Worm (Caenorhabditis elegans): ENCODE data around the gene fbxa-167.
"Not testable (repeated sequence)": the region's sequence is repeated elsewhere in the genome, so short reads cannot be mapped to it uniquely, and the experiment has no call there.

The fbxa-167 gene

ce11 chrII:13654723-13655122, 13.4 kb downstream of the fbxa-167 start, which contains the start of gene C31C9.9:
Gene C31C9.9 (plus strand): TSS chrII:13655023.
- TF ChIP-seq ref-1 (GFP tag; conservative IDR thresholded peaks at IDR 0.05); med-1 (GFP tag; optimal IDR thresholded peaks at IDR 0.05; ENCODE audit: insufficient read depth); flt-1 (GFP tag; IDR thresholded peaks at IDR 0.05): not testable (repeated sequence)

DNA sequence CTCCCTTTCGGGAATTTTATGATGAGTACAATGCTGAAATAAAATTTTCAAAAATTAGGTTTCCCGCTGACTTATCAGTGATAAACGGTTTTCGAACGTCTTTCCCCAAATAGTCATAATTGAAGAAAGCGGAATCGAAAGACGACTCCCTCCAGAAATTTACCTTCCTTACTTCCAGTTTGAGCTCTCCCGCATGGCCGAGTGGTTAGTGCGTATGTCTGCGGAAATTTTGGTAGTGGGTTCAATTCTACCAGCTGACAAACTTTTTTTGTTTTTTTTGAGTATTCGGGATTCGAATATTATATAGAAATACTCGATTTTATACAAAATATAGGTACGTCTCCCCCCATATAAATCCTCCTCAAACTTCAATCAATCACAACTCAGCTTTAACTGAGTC, 17.1 kb downstream of the fbxa-167 start:
- TF ChIP-seq flt-1 (GFP tag; IDR thresholded peaks at IDR 0.05) = peak; percentile 75; the same call in 1 of the 2 replicates

DNA sequence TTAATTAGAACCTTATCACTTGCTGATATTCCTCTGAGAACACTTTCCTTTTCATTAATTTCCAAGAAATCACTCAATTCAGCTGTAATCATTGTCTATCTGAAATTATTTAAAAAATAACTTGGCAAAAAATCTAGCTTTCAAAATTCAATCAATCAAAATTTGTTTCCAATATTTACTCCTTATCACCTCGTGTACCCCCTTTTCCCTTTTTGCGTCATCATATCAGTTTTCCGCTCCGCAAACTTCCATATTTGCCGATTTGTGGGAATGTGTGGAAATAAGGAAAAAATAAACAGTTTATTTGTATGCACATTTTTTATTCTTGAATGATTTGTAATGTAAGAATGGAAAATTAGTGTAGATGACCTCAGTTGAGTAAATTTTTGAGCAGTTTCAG, 20.7 kb downstream of the fbxa-167 start, which contains the start of gene C31C9.6:
TSS of gene C31C9.6 (minus strand) at position 101 of the 400 bp plus-strand sequence.
- TF ChIP-seq med-1 (GFP tag; optimal IDR thresholded peaks at IDR 0.05; ENCODE audit: insufficient read depth); ztf-29 (GFP tag; IDR thresholded peaks at IDR 0.05); cog-1 (tag; optimal IDR thresholded peaks at IDR 0.05): not testable (repeated sequence)

DNA sequence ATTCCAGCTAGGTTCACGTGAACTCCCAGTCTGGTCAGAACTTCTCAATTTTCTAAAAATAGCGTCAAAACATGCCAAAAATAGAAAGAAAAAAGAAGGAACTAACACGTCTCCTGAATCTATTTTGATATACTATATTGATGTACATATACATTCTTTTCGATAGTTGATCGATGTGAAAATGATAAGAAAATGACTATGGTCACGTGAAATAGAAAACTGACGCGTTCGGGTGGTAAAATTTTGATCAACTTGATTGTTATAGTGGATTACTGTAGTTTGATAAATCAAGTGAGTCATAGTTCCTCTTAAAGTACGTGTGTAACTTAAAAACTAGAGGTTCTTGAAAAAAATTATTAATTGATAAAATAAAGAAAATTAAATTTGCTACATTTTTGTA, 23.1 kb downstream of the fbxa-167 start:
- TF ChIP-seq ztf-29 (GFP tag; IDR thresholded peaks at IDR 0.05) (no peak), flt-1 (GFP tag; IDR thresholded peaks at IDR 0.05) (no peak), tab-1 (GFP tag; IDR thresholded peaks at IDR 0.05) (no peak), ztf-23 (GFP tag; IDR thresholded peaks at IDR 0.05) (no peak), ref-1 (GFP tag; conservative IDR thresholded peaks at IDR 0.05) (no peak), T22C8.4 (GFP tag; IDR thresholded peaks at IDR 0.05) (no peak), klf-2 (GFP tag; conservative IDR thresholded peaks at IDR 0.05) (no peak), med-1 (GFP tag; optimal IDR thresholded peaks at IDR 0.05; ENCODE audit: insufficient read depth) (no peak)

- TF ChIP-seq T22C8.4 (GFP tag; IDR thresholded peaks at IDR 0.05) = no peak
- no peak for TF ChIP-seq klf-2 (GFP tag; conservative IDR thresholded peaks at IDR 0.05)
- TF ChIP-seq ztf-29 (GFP tag; IDR thresholded peaks at IDR 0.05) = no peak
- TF ChIP-seq flt-1 (GFP tag; IDR thresholded peaks at IDR 0.05) = no peak
- TF ChIP-seq ztf-23 (GFP tag; IDR thresholded peaks at IDR 0.05) = no peak
- TF ChIP-seq cog-1 (tag; optimal IDR thresholded peaks at IDR 0.05) = no peak
- no peak for TF ChIP-seq med-1 (GFP tag; optimal IDR thresholded peaks at IDR 0.05; ENCODE audit: insufficient read depth)
- TF ChIP-seq ref-1 (GFP tag; conservative IDR thresholded peaks at IDR 0.05) = no peak
- TF ChIP-seq tab-1 (GFP tag; IDR thresholded peaks at IDR 0.05) = no peak
These were observed 23.8 kb downstream of the fbxa-167 start for ce11 chrII:13664993-13665680.

DNA sequence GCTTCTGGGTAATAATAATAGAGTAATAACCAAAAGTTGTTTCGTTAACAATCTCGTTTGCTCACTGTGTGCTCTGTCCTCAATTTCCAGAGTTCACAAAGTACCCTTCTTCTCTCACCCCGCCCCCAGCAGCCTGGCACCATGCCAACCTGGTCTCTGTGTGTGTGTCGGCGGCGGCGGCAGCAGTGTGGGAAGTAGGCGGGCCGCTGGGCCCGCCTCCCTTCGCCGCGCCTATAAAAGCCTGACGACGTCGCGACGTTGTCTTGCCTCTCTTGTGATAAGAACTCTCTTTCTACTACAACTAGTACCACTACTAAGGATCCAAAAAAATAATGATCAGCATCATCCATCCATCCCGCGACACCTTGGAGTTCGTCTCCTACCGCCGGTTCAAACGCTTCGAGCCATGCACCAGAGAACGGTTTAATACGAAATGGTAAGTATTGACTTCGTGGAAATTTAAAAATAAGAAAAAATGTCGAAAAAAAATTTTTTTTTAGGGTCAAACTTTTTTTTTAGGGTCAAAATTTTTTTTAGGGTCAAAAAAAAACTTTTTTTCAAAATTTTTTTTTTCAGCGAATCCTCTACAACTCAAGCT, 27.7 kb downstream of the fbxa-167 start, which contains the start of gene C31C9.7:
TSS of gene C31C9.7 (plus strand) at position 261 of the 598 bp plus-strand sequence.
- TF ChIP-seq klf-2 (GFP tag; conservative IDR thresholded peaks at IDR 0.05) (no peak), ztf-29 (GFP tag; IDR thresholded peaks at IDR 0.05) (no peak), cog-1 (tag; optimal IDR thresholded peaks at IDR 0.05) (no peak), ztf-23 (GFP tag; IDR thresholded peaks at IDR 0.05) (no peak), med-1 (GFP tag; optimal IDR thresholded peaks at IDR 0.05; ENCODE audit: insufficient read depth) (no peak), ref-1 (GFP tag; conservative IDR thresholded peaks at IDR 0.05) (no peak), T22C8.4 (GFP tag; IDR thresholded peaks at IDR 0.05) (no peak), flt-1 (GFP tag; IDR thresholded peaks at IDR 0.05) (no peak), tab-1 (GFP tag; IDR thresholded peaks at IDR 0.05) (no peak; the same call in 1 of the 2 replicates)

ce11 chrII:13670707-13671295, 29.5 kb downstream of the fbxa-167 start:
- TF ChIP-seq ref-1 (GFP tag; conservative IDR thresholded peaks at IDR 0.05) (no peak), tab-1 (GFP tag; IDR thresholded peaks at IDR 0.05) (no peak), cog-1 (tag; optimal IDR thresholded peaks at IDR 0.05) (no peak), klf-2 (GFP tag; conservative IDR thresholded peaks at IDR 0.05) (no peak), flt-1 (GFP tag; IDR thresholded peaks at IDR 0.05) (no peak), ztf-29 (GFP tag; IDR thresholded peaks at IDR 0.05) (no peak), ztf-23 (GFP tag; IDR thresholded peaks at IDR 0.05) (no peak)

DNA sequence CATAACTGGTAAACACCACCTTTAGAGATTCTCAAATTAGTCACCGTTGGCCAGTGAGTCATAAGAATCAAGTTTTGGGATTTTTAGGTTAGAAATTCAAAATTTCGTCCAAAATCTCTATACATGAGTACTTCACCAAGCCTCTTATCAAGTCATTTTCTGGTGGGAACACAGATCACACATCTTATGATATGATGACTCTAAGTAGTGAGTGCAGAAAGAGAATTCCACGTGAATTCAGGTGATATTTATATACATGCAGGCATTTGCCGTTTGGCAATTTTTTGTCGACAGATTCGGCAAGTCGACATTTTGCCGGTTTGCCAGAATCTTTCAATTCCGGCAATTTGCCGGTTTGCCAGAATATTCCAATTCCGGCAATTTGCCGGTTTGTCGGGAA, 30.8 kb downstream of the fbxa-167 start:
- TF ChIP-seq ztf-29 (GFP tag; IDR thresholded peaks at IDR 0.05) (no peak), ref-1 (GFP tag; conservative IDR thresholded peaks at IDR 0.05) (no peak), med-1 (GFP tag; optimal IDR thresholded peaks at IDR 0.05; ENCODE audit: insufficient read depth) (no peak)

- no peak for TF ChIP-seq flt-1 (GFP tag; IDR thresholded peaks at IDR 0.05)
- TF ChIP-seq ztf-23 (GFP tag; IDR thresholded peaks at IDR 0.05) = no peak
- TF ChIP-seq klf-2 (GFP tag; conservative IDR thresholded peaks at IDR 0.05) = no peak
- TF ChIP-seq ztf-29 (GFP tag; IDR thresholded peaks at IDR 0.05) = no peak
- no peak for TF ChIP-seq med-1 (GFP tag; optimal IDR thresholded peaks at IDR 0.05; ENCODE audit: insufficient read depth)
- TF ChIP-seq ref-1 (GFP tag; conservative IDR thresholded peaks at IDR 0.05) = no peak
- TF ChIP-seq tab-1 (GFP tag; IDR thresholded peaks at IDR 0.05) = no peak
- no peak for TF ChIP-seq cog-1 (tag; optimal IDR thresholded peaks at IDR 0.05)
- no peak for TF ChIP-seq T22C8.4 (GFP tag; IDR thresholded peaks at IDR 0.05)
These were observed 32.4 kb downstream of the fbxa-167 start for ce11 chrII:13673605-13674193.

- TF ChIP-seq med-1 (GFP tag; optimal IDR thresholded peaks at IDR 0.05; ENCODE audit: insufficient read depth) (no peak), flt-1 (GFP tag; IDR thresholded peaks at IDR 0.05) (no peak), klf-2 (GFP tag; conservative IDR thresholded peaks at IDR 0.05) (no peak), T22C8.4 (GFP tag; IDR thresholded peaks at IDR 0.05) (no peak), ref-1 (GFP tag; conservative IDR thresholded peaks at IDR 0.05) (no peak), ztf-23 (GFP tag; IDR thresholded peaks at IDR 0.05) (no peak), ztf-29 (GFP tag; IDR thresholded peaks at IDR 0.05) (no peak), cog-1 (tag; optimal IDR thresholded peaks at IDR 0.05) (no peak)
These were observed 33.9 kb downstream of the fbxa-167 start for ce11 chrII:13675212-13675611.
